Worm (Caenorhabditis elegans) whole organism, L3 larva: ENCODE results near the gene W03F9.9.

Experiments used
- ama-1 ChIP-seq: fragments of 150-350 bp; optimal IDR thresholded peaks from 2 replicates; lab custom pipeline; 2018
- ceh-28 ChIP-seq: fragments of 150-350 bp; optimal IDR thresholded peaks from 2 replicates; lab custom pipeline; 2014; ENCODE audit warnings: missing biosample characterization, missing genetic modification reagents, missing genetic modification characterization
- ceh-82 ChIP-seq: fragments of 150-350 bp; optimal IDR thresholded peaks from 2 replicates; lab custom pipeline; 2014; ENCODE audit warnings: missing biosample characterization, missing genetic modification characterization
- daf-12 ChIP-seq: fragments of 150-350 bp; optimal IDR thresholded peaks from 2 replicates; lab custom pipeline; 2014; ENCODE audit warnings: missing biosample characterization, missing genetic modification reagents, missing genetic modification characterization
- elt-2 ChIP-seq: sonication (generic microtip); optimal IDR thresholded peaks from 2 replicates; lab custom pipeline; 2016; ENCODE audit warnings: missing genetic modification reagents, mild to moderate bottlenecking, missing genetic modification characterization, missing compliant biosample characterization
- lin-15B ChIP-seq: fragments of 150-350 bp; optimal IDR thresholded peaks from 2 replicates; lab custom pipeline; 2014; ENCODE audit warnings: missing biosample characterization, missing genetic modification characterization
- lin-39 ChIP-seq: fragments of 150-350 bp; optimal IDR thresholded peaks from 2 replicates; lab custom pipeline; 2018; ENCODE audit warnings: missing biosample characterization, missing genetic modification reagents, missing genetic modification characterization
- mdl-1 ChIP-seq: fragments of 150-350 bp; optimal IDR thresholded peaks from 2 replicates; lab custom pipeline; 2014; ENCODE audit warnings: missing biosample characterization, missing genetic modification characterization
- nhr-11 ChIP-seq: fragments of 150-350 bp; optimal IDR thresholded peaks from 2 replicates; lab custom pipeline; 2014; ENCODE audit warnings: missing biosample characterization, missing genetic modification characterization
- nhr-28 ChIP-seq: fragments of 150-350 bp; optimal IDR thresholded peaks from 2 replicates; lab custom pipeline; 2014; ENCODE audit warnings: missing biosample characterization, missing genetic modification characterization
- tbx-2 ChIP-seq: sonication (generic microtip); optimal IDR thresholded peaks from 2 replicates; lab custom pipeline; 2016; ENCODE audit warnings: mild to moderate bottlenecking, missing genetic modification characterization, missing compliant biosample characterization
- zag-1 ChIP-seq: fragments of 150-350 bp; optimal IDR thresholded peaks from 2 replicates; lab custom pipeline; 2014; ENCODE audit warnings: missing biosample characterization, missing genetic modification characterization

ce11 chrV:122750-123149, 15.9 kb upstream of the W03F9.9 start, which contains the start of gene cgp-1:
- no peak for TF ChIP-seq lin-39 (tag; lab: Kevin White, UChicago)
- TF ChIP-seq nhr-28 (tag; lab: Kevin White, UChicago) = no peak
- TF ChIP-seq mdl-1 = no peak
- TF ChIP-seq lin-15B = peak; percentile 11
- TF ChIP-seq elt-2 (tag; lab: Kevin White, UChicago) = no peak
- no peak for TF ChIP-seq tbx-2 (tag; lab: Kevin White, UChicago)
- no peak for TF ChIP-seq nhr-11 (tag; lab: Kevin White, UChicago)
- no peak for TF ChIP-seq daf-12 (tag; lab: Kevin White, UChicago)
- no peak for TF ChIP-seq ama-1 (lab: Kevin White, UChicago)
- no peak for TF ChIP-seq zag-1 (tag; lab: Kevin White, UChicago)
- no peak for TF ChIP-seq ceh-28 (tag; lab: Kevin White, UChicago)
- TF ChIP-seq ceh-82 (tag; lab: Kevin White, UChicago) = no peak
